Fruit fly (Drosophila melanogaster): ENCODE measurements around the gene CG31975.
A peak's percentile ranks its signal among the peaks of the same experiment; 100 is the strongest.

The CG31975 gene

dm6 chr2L:158649-159257, 18.0 kb upstream of the CG31975 start, which contains the start of the genes CG33635 and spen (continued):
- TF ChIP-seq CG7271 (tag; optimal IDR thresholded peaks at IDR 0.05) (peak; percentile 74), fu2 (GFP tag; optimal IDR thresholded peaks at IDR 0.05) (no peak), CG2712 (tag; optimal IDR thresholded peaks at IDR 0.05) (peak; percentile 63), CG7372 (GFP tag; IDR thresholded peaks at IDR 0.05) (no peak), CG12071 (GFP tag; optimal IDR thresholded peaks at IDR 0.05) (peak; percentile 20), CG13424 (tag; optimal IDR thresholded peaks at IDR 0.05) (peak; percentile 9), CG14710 (tag; optimal IDR thresholded peaks at IDR 0.05) (peak; percentile 75), CG4617 (GFP tag; optimal IDR thresholded peaks at IDR 0.05; ENCODE audit: borderline replicate concordance) (peak; percentile 13), CG9727 (GFP tag; optimal IDR thresholded peaks at IDR 0.05) (peak; percentile 5), pita (GFP tag; optimal IDR thresholded peaks at IDR 0.05) (peak; percentile 62), Taf1 (GFP tag; IDR thresholded peaks at IDR 0.05) (no peak), bowl (GFP tag; IDR thresholded peaks at IDR 0.05) (no peak), MTF-1 (GFP tag; optimal IDR thresholded peaks at IDR 0.05; ENCODE audit: borderline replicate concordance) (peak; percentile 4), CG2678 (tag; optimal IDR thresholded peaks at IDR 0.05) (peak; percentile 40), Atf3 (GFP tag; optimal IDR thresholded peaks at IDR 0.05) (no peak), nom (GFP tag; optimal IDR thresholded peaks at IDR 0.05) (peak; percentile 72), CG10654 (GFP tag; optimal IDR thresholded peaks at IDR 0.05) (no peak), Dref (GFP tag; IDR thresholded peaks at IDR 0.05) (no peak), MESR4 (GFP tag; optimal IDR thresholded peaks at IDR 0.05) (peak; percentile 26), D19B (GFP tag; optimal IDR thresholded peaks at IDR 0.05) (no peak), E2f2 (GFP tag; IDR thresholded peaks at IDR 0.05) (no peak), CG5245 (GFP tag; optimal IDR thresholded peaks at IDR 0.05) (no peak), sisA (GFP tag; IDR thresholded peaks at IDR 0.05) (no peak), CG16863 (GFP tag; optimal IDR thresholded peaks at IDR 0.05) (no peak), schlank (tag; optimal IDR thresholded peaks at IDR 0.05) (peak; percentile 15), CG10366 (GFP tag; IDR thresholded peaks at IDR 0.05) (no peak), CG10959 (GFP tag; IDR thresholded peaks at IDR 0.05) (no peak), Hr51 (GFP tag; optimal IDR thresholded peaks at IDR 0.05) (peak in 1 of 2 experiments; percentile 23), wdn (GFP tag; IDR thresholded peaks at IDR 0.05) (no peak), dmrt11E (tag; optimal IDR thresholded peaks at IDR 0.05) (peak; percentile 16), CG17361 (GFP tag; IDR thresholded peaks at IDR 0.05) (no peak), ftz-f1 (GFP tag; optimal IDR thresholded peaks at IDR 0.05) (peak; percentile 42)

dm6 chr2L:155994-156393, 15.2 kb upstream of the CG31975 start, which contains the start of gene CG3436:
CG3436 (plus strand) TSS chr2L:156029.
- TF ChIP-seq sens (GFP tag) (peak; percentile 67), CG13894 (tag; optimal IDR thresholded peaks at IDR 0.05) (peak; percentile 38), CG7357 (GFP tag; IDR thresholded peaks at IDR 0.05) (peak; percentile 81; the same call in 2 of the 3 replicates), Fer3 (tag; optimal IDR thresholded peaks at IDR 0.05) (no peak), pzg (GFP tag; optimal IDR thresholded peaks at IDR 0.05) (peak; percentile 91), Ets65A (GFP tag) (peak; percentile 91), Usf (GFP tag; optimal IDR thresholded peaks at IDR 0.05) (no peak), lbe (GFP tag; optimal IDR thresholded peaks at IDR 0.05) (peak; percentile 11), gro (GFP tag; optimal IDR thresholded peaks at IDR 0.05) (peak; percentile 38), nom (GFP tag; optimal IDR thresholded peaks at IDR 0.05) (peak; percentile 5), CG3838 (GFP tag; optimal IDR thresholded peaks at IDR 0.05) (no peak), Dp (GFP tag; optimal IDR thresholded peaks at IDR 0.05) (peak; percentile 22), CG17385 (GFP tag; optimal IDR thresholded peaks at IDR 0.05) (peak; percentile 95), CHES-1-like (GFP tag; optimal IDR thresholded peaks at IDR 0.05) (peak; percentile 40), CG1603 (tag; optimal IDR thresholded peaks at IDR 0.05) (peak; percentile 64), CG12299 (tag; optimal IDR thresholded peaks at IDR 0.05) (peak; percentile 27), gcm2 (GFP tag; optimal IDR thresholded peaks at IDR 0.05) (no peak), dimm (GFP tag; IDR thresholded peaks at IDR 0.05) (no peak), Sry-β (GFP tag; optimal IDR thresholded peaks at IDR 0.05) (peak; percentile 66), hkb (optimal IDR thresholded peaks at IDR 0.05) (peak; percentile 42), hkb (GFP tag; IDR thresholded peaks at IDR 0.05) (no peak)
